Worm (Caenorhabditis elegans): ENCODE data around the gene acds-10.
A peak's percentile ranks its signal among the peaks of the same experiment; 100 is the strongest.

The acds-10 gene

ce11 chrV:5747519-5747918, at the start of gene acds-10:
Gene acds-10 (plus strand): TSS chrV:5747819.
- TF ChIP-seq nfya-1 (tag; optimal IDR thresholded peaks at IDR 0.05; ENCODE audit: borderline replicate concordance, insufficient read depth): no peak
- peak; percentile 8 for TF ChIP-seq nhr-80 (tag; optimal IDR thresholded peaks at IDR 0.05)
- no peak for TF ChIP-seq sea-2 (GFP tag; IDR thresholded peaks at IDR 0.05)

- TF ChIP-seq F33H1.4 (GFP tag; IDR thresholded peaks at IDR 0.05): no peak
- TF ChIP-seq sea-2 (GFP tag; IDR thresholded peaks at IDR 0.05): no peak
- TF ChIP-seq bed-2 (GFP tag; IDR thresholded peaks at IDR 0.05): no peak
- TF ChIP-seq B0035.1 (tag; optimal IDR thresholded peaks at IDR 0.05): no peak
- TF ChIP-seq nfya-1 (tag; optimal IDR thresholded peaks at IDR 0.05; ENCODE audit: borderline replicate concordance, insufficient read depth): no peak
- TF ChIP-seq K11D2.4 (GFP tag; IDR thresholded peaks at IDR 0.05): no peak
- TF ChIP-seq ets-4 (GFP tag; optimal IDR thresholded peaks at IDR 0.05): no peak
- TF ChIP-seq aptf-3 (GFP tag; IDR thresholded peaks at IDR 0.05): 0 out of 2 replicates have a peak, but pooled peaks have one; percentile 17
- no peak for TF ChIP-seq ztf-28 (GFP tag; IDR thresholded peaks at IDR 0.05)
- no peak for TF ChIP-seq F10E7.11 (tag; optimal IDR thresholded peaks at IDR 0.05)
- no peak for TF ChIP-seq F39B2.1 (GFP tag; IDR thresholded peaks at IDR 0.05)
- no peak for TF ChIP-seq ccch-3 (GFP tag; optimal IDR thresholded peaks at IDR 0.05)
- no peak for TF ChIP-seq ztf-22 (GFP tag; optimal IDR thresholded peaks at IDR 0.05)
- no peak for TF ChIP-seq die-1 (tag; optimal IDR thresholded peaks at IDR 0.05)
- TF ChIP-seq ama-1 (optimal IDR thresholded peaks at IDR 0.05): peak; percentile 45
- no peak for TF ChIP-seq ama-1 (GFP tag; optimal IDR thresholded peaks at IDR 0.05)
- TF ChIP-seq ztf-6 (GFP tag; IDR thresholded peaks at IDR 0.05): no peak
Measured at ce11 chrV:5699835-5700441, 47.7 kb upstream of the acds-10 start, which contains the start of gene clec-1. Gene clec-1 (plus strand): TSS chrV:5700154.

- TF ChIP-seq dpff-1 (tag; optimal IDR thresholded peaks at IDR 0.05) (no peak), Y53G8AR.9 (GFP tag; conservative IDR thresholded peaks at IDR 0.05) (0 out of 2 replicates have a peak, but pooled peaks have one; percentile 19), atf-7 (tag; optimal IDR thresholded peaks at IDR 0.05) (no peak), ccch-3 (GFP tag; optimal IDR thresholded peaks at IDR 0.05) (no peak), ZK185.1 (tag; optimal IDR thresholded peaks at IDR 0.05; ENCODE audit: poor library complexity, severe bottlenecking) (peak; percentile 39)
Measured at ce11 chrV:5701106-5701505, 46.5 kb upstream of the acds-10 start.

- TF ChIP-seq lag-1 (GFP tag; IDR thresholded peaks at IDR 0.05) (no peak), ztf-3 (GFP tag; optimal IDR thresholded peaks at IDR 0.05) (no peak), nhr-80 (tag; optimal IDR thresholded peaks at IDR 0.05) (no peak), sea-2 (GFP tag; IDR thresholded peaks at IDR 0.05) (no peak), dox-1 (GFP tag; IDR thresholded peaks at IDR 0.05) (no peak), lir-1 (GFP tag; conservative IDR thresholded peaks at IDR 0.05) (no peak), hrde-1 (tag; optimal IDR thresholded peaks at IDR 0.05; ENCODE audit: borderline replicate concordance) (no peak), Y67H2A.10 (GFP tag; conservative IDR thresholded peaks at IDR 0.05) (no peak), F37B4.10 (GFP tag; IDR thresholded peaks at IDR 0.05) (no peak), attf-3 (GFP tag; conservative IDR thresholded peaks at IDR 0.05) (no peak), ceh-91 (GFP tag; IDR thresholded peaks at IDR 0.05) (no peak), chd-7 (tag; optimal IDR thresholded peaks at IDR 0.05) (no peak), aptf-2 (GFP tag; conservative IDR thresholded peaks at IDR 0.05) (no peak), C17E4.6 (GFP tag; IDR thresholded peaks at IDR 0.05) (no peak), ceh-40 (GFP tag; IDR thresholded peaks at IDR 0.05) (no peak), fkh-3 (tag; optimal IDR thresholded peaks at IDR 0.05) (no peak), B0019.2 (GFP tag; conservative IDR thresholded peaks at IDR 0.05) (no peak), lin-54 (GFP tag; optimal IDR thresholded peaks at IDR 0.05) (no peak), atf-7 (tag; optimal IDR thresholded peaks at IDR 0.05) (no peak), aptf-3 (GFP tag; IDR thresholded peaks at IDR 0.05) (no peak)
Measured at ce11 chrV:5704467-5704866, 43.2 kb upstream of the acds-10 start.
